Worm (Caenorhabditis elegans) whole organism, late embryonic: ENCODE measurements around the gene srsx-29.
A peak's percentile ranks its signal among the peaks of the same experiment; 100 is the strongest.

ENCODE experiments used
- ceh-31 ChIP-seq: sonication (generic microtip); optimal IDR thresholded peaks from 2 replicates; lab custom pipeline; 2016; ENCODE audit warnings: missing genetic modification characterization, missing compliant biosample characterization
- che-1 ChIP-seq: sonication (generic microtip); optimal IDR thresholded peaks from 2 replicates; lab custom pipeline; 2016; ENCODE audit warnings: mild to moderate bottlenecking, missing genetic modification characterization, missing compliant biosample characterization
- dmd-4 ChIP-seq: sonication (generic microtip); optimal IDR thresholded peaks from 2 replicates; lab custom pipeline; 2016; ENCODE audit warnings: borderline replicate concordance, missing genetic modification characterization, missing compliant biosample characterization
- gmeb-2 ChIP-seq: sonication (generic microtip); optimal IDR thresholded peaks from 2 replicates; lab custom pipeline; 2016; ENCODE audit warnings: missing genetic modification characterization, inconsistent platforms, missing compliant biosample characterization
- hlh-30 ChIP-seq: sonication (generic microtip); optimal IDR thresholded peaks from 2 replicates; lab custom pipeline; 2017; ENCODE audit warnings: antibody characterized with exemption, missing genetic modification characterization, missing compliant biosample characterization; ENCODE audit not compliant: insufficient read depth
- lin-11 ChIP-seq: fragments of 200-800 bp; sonication (Bioruptor generic); optimal IDR thresholded peaks from 2 replicates; lab custom pipeline; 2018; ENCODE audit warnings: mild to moderate bottlenecking, missing genetic modification characterization, missing compliant biosample characterization
- nhr-11 ChIP-seq: fragments of 150-350 bp; optimal IDR thresholded peaks from 2 replicates; lab custom pipeline; 2014; ENCODE audit warnings: missing biosample characterization, missing genetic modification characterization
- rnt-1 ChIP-seq: sonication (generic microtip); optimal IDR thresholded peaks from 2 replicates; lab custom pipeline; 2016; ENCODE audit warnings: missing genetic modification characterization, missing compliant biosample characterization
- unc-55 ChIP-seq: sonication (generic microtip); optimal IDR thresholded peaks from 2 replicates; lab custom pipeline; 2017; ENCODE audit warnings: missing biosample characterization, missing genetic modification reagents, missing genetic modification characterization
- zip-5 ChIP-seq: sonication (generic microtip); optimal IDR thresholded peaks from 2 replicates; lab custom pipeline; 2016; ENCODE audit warnings: missing genetic modification characterization, missing compliant biosample characterization

DNA sequence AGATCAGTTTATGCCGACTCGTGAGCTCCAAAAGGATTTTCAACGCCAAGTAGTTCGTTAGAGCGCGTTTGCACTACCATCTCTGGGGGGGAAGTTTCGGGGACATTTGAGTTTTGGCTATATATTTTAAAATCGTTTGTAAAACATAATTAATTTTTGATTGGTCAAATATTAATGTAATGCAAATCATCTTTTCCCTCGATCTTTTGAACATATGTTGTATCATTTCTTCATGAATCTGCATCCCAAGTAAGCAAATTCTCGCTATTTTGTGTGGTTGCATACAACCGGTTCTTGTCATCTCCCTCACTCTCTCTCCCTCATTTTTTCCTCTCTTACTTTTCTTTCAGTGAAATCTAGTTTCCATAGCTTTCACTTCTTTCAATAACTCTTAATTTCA is 23.4 kb downstream of the srsx-29 start:
- TF ChIP-seq rnt-1 (tag; lab: Kevin White, UChicago): peak; percentile 22
- no peak for TF ChIP-seq lin-11 (tag; lab: Kevin White, UChicago)
- no peak for TF ChIP-seq gmeb-2 (tag; lab: Kevin White, UChicago)
- TF ChIP-seq hlh-30: no peak
- no peak for TF ChIP-seq che-1 (tag; lab: Kevin White, UChicago)
- no peak for TF ChIP-seq dmd-4 (tag; lab: Kevin White, UChicago)
- TF ChIP-seq zip-5 (tag; lab: Kevin White, UChicago): peak; percentile 52
- TF ChIP-seq ceh-31 (tag; lab: Kevin White, UChicago): peak; percentile 94
- no peak for TF ChIP-seq unc-55
- no peak for TF ChIP-seq nhr-11 (tag; lab: Kevin White, UChicago)
